Worm (Caenorhabditis elegans): Measurements from ENCODE around the gene M88.4.

- TF ChIP-seq unc-62 (GFP tag; optimal IDR thresholded peaks at IDR 0.05), result no peak
- TF ChIP-seq ama-1 (optimal IDR thresholded peaks at IDR 0.05), result no peak
- TF ChIP-seq ama-1 (GFP tag; optimal IDR thresholded peaks at IDR 0.05), result no peak
- no peak for TF ChIP-seq lin-35 (GFP tag; optimal IDR thresholded peaks at IDR 0.05)
- no peak for TF ChIP-seq ztf-25 (GFP tag; IDR thresholded peaks at IDR 0.05)
- no peak for TF ChIP-seq xnd-1 (tag; optimal IDR thresholded peaks at IDR 0.05)
- TF ChIP-seq snpc-4 (GFP tag; optimal IDR thresholded peaks at IDR 0.05), result no peak
- TF ChIP-seq snpc-4 (tag; optimal IDR thresholded peaks at IDR 0.05), result no peak
- TF ChIP-seq ets-4 (GFP tag; optimal IDR thresholded peaks at IDR 0.05), result no peak
- no peak for TF ChIP-seq nhr-90 (tag; optimal IDR thresholded peaks at IDR 0.05)
- no peak for TF ChIP-seq nhr-120 (GFP tag; IDR thresholded peaks at IDR 0.05)
- TF ChIP-seq akir-1 (GFP tag; optimal IDR thresholded peaks at IDR 0.05), result no peak
- TF ChIP-seq rpc-1 (optimal IDR thresholded peaks at IDR 0.05), result no peak
- no peak for TF ChIP-seq rpc-1 (tag; optimal IDR thresholded peaks at IDR 0.05)
- TF ChIP-seq dox-1 (GFP tag; IDR thresholded peaks at IDR 0.05), result peak; percentile 51; the same call in 1 of the 2 replicates
- TF ChIP-seq ekl-4 (GFP tag; IDR thresholded peaks at IDR 0.05), result no peak
- TF ChIP-seq efl-1 (GFP tag; optimal IDR thresholded peaks at IDR 0.05), result no peak
Measured at ce11 chrIII:4504358-4504757, 44.5 kb upstream of the M88.4 start.

Measured in whole organism, young adult.